Worm (Caenorhabditis elegans) whole organism, L3 larva: ENCODE measurements around the gene F40F8.3.
A peak's percentile ranks its signal among the peaks of the same experiment; 100 is the strongest.

Experiments used
- ama-1 ChIP-seq: fragments of 150-350 bp; optimal IDR thresholded peaks from 2 replicates; lab custom pipeline; 2018
- ceh-82 ChIP-seq: fragments of 150-350 bp; optimal IDR thresholded peaks from 2 replicates; lab custom pipeline; 2014; ENCODE audit warnings: missing biosample characterization, missing genetic modification characterization
- daf-12 ChIP-seq: fragments of 150-350 bp; optimal IDR thresholded peaks from 2 replicates; lab custom pipeline; 2014; ENCODE audit warnings: missing biosample characterization, missing genetic modification reagents, missing genetic modification characterization
- nhr-25 ChIP-seq: sonication (generic microtip); optimal IDR thresholded peaks from 2 replicates; lab custom pipeline; 2017; ENCODE audit warnings: missing biosample characterization, missing genetic modification characterization
- unc-39 ChIP-seq: sonication (generic microtip); optimal IDR thresholded peaks from 4 replicates; lab custom pipeline; 2017; ENCODE audit warnings: missing biosample characterization, missing genetic modification characterization

DNA sequence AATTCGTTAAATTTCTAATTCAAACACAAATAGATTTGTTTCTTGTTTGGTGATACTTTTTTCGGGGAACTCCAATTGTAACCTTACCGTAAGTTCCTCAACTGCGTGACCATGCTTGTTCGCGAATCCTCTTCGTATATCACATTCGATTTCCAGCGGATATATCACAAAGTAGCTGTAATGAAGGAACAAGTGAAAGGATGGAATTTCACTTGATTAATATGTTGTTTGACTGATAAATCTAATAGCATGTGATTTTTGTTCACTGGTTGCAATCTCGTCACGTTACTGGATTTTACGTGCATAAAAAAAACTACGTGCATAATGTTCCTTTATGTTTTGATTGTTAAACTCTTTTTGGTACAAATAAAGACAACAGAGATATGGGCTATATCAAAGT lies 32.6 kb downstream of the F40F8.3 start:
- TF ChIP-seq ceh-82 (tag; lab: Kevin White, UChicago) (no peak), ama-1 (lab: Kevin White, UChicago) (no peak), daf-12 (no peak), nhr-25 (tag; lab: Kevin White, UChicago) (peak; percentile 26), unc-39 (tag; lab: Kevin White, UChicago) (no peak)
